Worm (Caenorhabditis elegans) whole organism, L2 larva: ENCODE measurements around the gene col-40.

Experiments used
- aly-2 ChIP-seq: fragments of 150-350 bp; optimal IDR thresholded peaks from 2 replicates; lab custom pipeline; 2014; ENCODE audit warnings: missing biosample characterization, missing genetic modification characterization
- ama-1 ChIP-seq: fragments of 150-350 bp; optimal IDR thresholded peaks from 2 replicates; lab custom pipeline; 2018; ENCODE audit warnings: inconsistent platforms
- blmp-1 ChIP-seq: sonication (generic microtip); optimal IDR thresholded peaks from 2 replicates; lab custom pipeline; 2017; ENCODE audit warnings: missing genetic modification characterization, mild to moderate bottlenecking, missing compliant biosample characterization, antibody characterized with exemption, moderate library complexity; ENCODE audit not compliant: insufficient read depth
- crh-2 ChIP-seq: sonication (generic microtip); optimal IDR thresholded peaks from 2 replicates; lab custom pipeline; 2017; ENCODE audit warnings: missing biosample characterization, missing genetic modification characterization
- elt-3 ChIP-seq: sonication (generic microtip); optimal IDR thresholded peaks from 2 replicates; lab custom pipeline; 2017; ENCODE audit warnings: missing biosample characterization, missing genetic modification characterization
- lin-11 ChIP-seq: fragments of 150-350 bp; sonication (generic microtip); optimal IDR thresholded peaks from 2 replicates; lab custom pipeline; 2014; ENCODE audit warnings: missing biosample characterization, missing genetic modification characterization, inconsistent platforms, mixed read lengths
- mdl-1 ChIP-seq, 2 experiments: fragments of 150-350 bp in 1 of 2; sonication (generic microtip) in 1 of 2; optimal IDR thresholded peaks; 2 replicates each; lab custom pipeline; 2017; ENCODE audit warnings: missing biosample characterization in 2 of 2, missing genetic modification characterization in 2 of 2
- nhr-11 ChIP-seq: fragments of 150-350 bp; optimal IDR thresholded peaks from 2 replicates; lab custom pipeline; 2014; ENCODE audit warnings: missing biosample characterization, missing genetic modification characterization
- nhr-23 ChIP-seq: fragments of 150-350 bp; optimal IDR thresholded peaks from 2 replicates; lab custom pipeline; 2014; ENCODE audit warnings: missing biosample characterization, missing genetic modification reagents, missing genetic modification characterization
- nhr-25 ChIP-seq: fragments of 150-350 bp; sonication (generic microtip); optimal IDR thresholded peaks from 3 replicates; lab custom pipeline; 2014; ENCODE audit warnings: missing biosample characterization, missing genetic modification characterization
- snpc-4 ChIP-seq: fragments of 150-350 bp; optimal IDR thresholded peaks from 2 replicates; lab custom pipeline; 2014; ENCODE audit warnings: missing biosample characterization, missing genetic modification characterization
- unc-62 ChIP-seq: fragments of 150-350 bp; optimal IDR thresholded peaks from 2 replicates; lab custom pipeline; 2014; ENCODE audit warnings: missing biosample characterization, missing genetic modification reagents, missing genetic modification characterization
- ztf-1 ChIP-seq: fragments of 200-800 bp; sonication (Bioruptor generic); conservative IDR thresholded peaks from 2 replicates; pipeline ENCODE4 v1.3.6; 2022; ENCODE audit warnings: missing genetic modification characterization, missing compliant biosample characterization

- TF ChIP-seq lin-11 (tag; lab: Kevin White, UChicago) (no peak), blmp-1 (tag; lab: Kevin White, UChicago) (no peak), unc-62 (GFP tag; lab: Kevin White, UChicago) (no peak), nhr-23 (no peak), nhr-11 (tag; lab: Kevin White, UChicago) (no peak), aly-2 (no peak), snpc-4 (no peak), crh-2 (tag; lab: Kevin White, UChicago) (no peak), ztf-1 (GFP tag; lab: Robert Waterston, UW) (no peak), ama-1 (lab: Kevin White, UChicago) (no peak), elt-3 (tag; lab: Kevin White, UChicago) (no peak), mdl-1 (tag; optimal IDR thresholded peaks at IDR 0.05; lab: Kevin White, UChicago) (no peak), nhr-25 (tag; lab: Kevin White, UChicago) (no peak)
Observed at ce11 chrII:1100719-1101118, 6.0 kb downstream of the col-40 start, which contains the start of gene pho-14.
